Worm (Caenorhabditis elegans) whole organism, late embryonic: ENCODE results near the gene ins-35.

Experiments used
- K09A11.1 ChIP-seq: sonication (generic microtip); optimal IDR thresholded peaks from 2 replicates; lab custom pipeline; 2017; ENCODE audit warnings: antibody characterized with exemption, mild to moderate bottlenecking, missing genetic modification characterization, missing compliant biosample characterization; ENCODE audit not compliant: insufficient read depth
- ceh-2 ChIP-seq: sonication (generic microtip); optimal IDR thresholded peaks from 2 replicates; lab custom pipeline; 2016; ENCODE audit warnings: missing genotype, missing genetic modification characterization, missing compliant biosample characterization
- ceh-6 ChIP-seq: fragments of 200-800 bp; sonication (Bioruptor generic); optimal IDR thresholded peaks from 2 replicates; lab custom pipeline; 2018; ENCODE audit warnings: mild to moderate bottlenecking, missing genetic modification characterization, missing compliant biosample characterization
- pha-4 ChIP-seq: fragments of 150-350 bp; optimal IDR thresholded peaks from 2 replicates; lab custom pipeline; 2018; ENCODE audit warnings: missing biosample characterization, missing genetic modification reagents, missing genetic modification characterization

DNA sequence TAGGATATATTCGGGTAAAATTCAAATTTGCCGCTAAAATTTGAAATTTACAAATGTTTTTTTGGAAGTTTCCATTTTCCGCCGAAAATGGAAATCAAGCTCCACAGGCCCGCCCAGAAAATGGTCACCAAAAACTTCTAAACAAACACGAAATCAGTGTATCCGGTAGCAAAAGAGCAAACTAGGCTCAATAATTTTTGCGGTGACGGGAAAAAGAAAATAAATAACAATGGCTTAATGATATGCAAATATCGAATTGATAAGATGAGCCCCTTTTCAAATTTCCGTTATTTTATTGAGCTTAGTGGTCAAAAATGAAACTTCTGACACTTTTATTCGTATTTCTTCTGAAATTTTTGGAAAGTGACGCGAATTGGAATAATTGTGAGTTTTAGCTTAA is 30.4 kb upstream of the ins-35 start, which contains the start of gene Y38H6A.3:
- TF ChIP-seq K09A11.1 (tag; lab: Kevin White, UChicago) = no peak
- TF ChIP-seq ceh-2 = no peak
- no peak for TF ChIP-seq ceh-6 (GFP tag; lab: Kevin White, UChicago)
- TF ChIP-seq pha-4 (tag; lab: Kevin White, UChicago) = no peak
